Worm (Caenorhabditis elegans) whole organism, late embryonic: ENCODE results near the gene T04C12.7.

Experiments
- C08G9.2 ChIP-seq: sonication (generic microtip); optimal IDR thresholded peaks from 2 replicates; lab custom pipeline; 2016; ENCODE audit warnings: mild to moderate bottlenecking, missing genetic modification characterization, moderate library complexity, missing compliant biosample characterization
- F13H6.1 ChIP-seq: sonication (generic microtip); optimal IDR thresholded peaks from 2 replicates; lab custom pipeline; 2016; ENCODE audit warnings: missing genetic modification characterization, missing compliant biosample characterization
- K02D7.2 ChIP-seq: sonication (generic microtip); optimal IDR thresholded peaks from 2 replicates; lab custom pipeline; 2017; ENCODE audit warnings: mild to moderate bottlenecking, missing genetic modification characterization, missing compliant biosample characterization
- ama-1 ChIP-seq: fragments of 150-350 bp; optimal IDR thresholded peaks from 2 replicates; lab custom pipeline; 2014
- ceh-14 ChIP-seq: sonication (generic microtip); optimal IDR thresholded peaks from 2 replicates; lab custom pipeline; 2016; ENCODE audit warnings: missing genotype, missing genetic modification characterization, missing compliant biosample characterization
- ceh-19 ChIP-seq: fragments of 200-800 bp; sonication (Bioruptor generic); optimal IDR thresholded peaks from 2 replicates; lab custom pipeline; 2018; ENCODE audit warnings: mild to moderate bottlenecking, missing genetic modification characterization, missing compliant biosample characterization
- ceh-31 ChIP-seq: sonication (generic microtip); optimal IDR thresholded peaks from 2 replicates; lab custom pipeline; 2016; ENCODE audit warnings: missing genetic modification characterization, missing compliant biosample characterization
- ceh-34 ChIP-seq: sonication (generic microtip); optimal IDR thresholded peaks from 2 replicates; lab custom pipeline; 2016; ENCODE audit warnings: mild to moderate bottlenecking, missing genetic modification characterization, missing compliant biosample characterization
- ceh-45 ChIP-seq: fragments of 200-800 bp; sonication (Bioruptor generic); IDR thresholded peaks from 2 replicates; pipeline ENCODE4 v1.3.6; 2022; ENCODE audit warnings: missing genetic modification reagents, missing genetic modification characterization, missing compliant biosample characterization
- ceh-48 ChIP-seq: sonication (generic microtip); optimal IDR thresholded peaks from 2 replicates; lab custom pipeline; 2016; ENCODE audit warnings: missing genetic modification characterization, inconsistent platforms, missing compliant biosample characterization
- ceh-6 ChIP-seq: fragments of 200-800 bp; sonication (Bioruptor generic); optimal IDR thresholded peaks from 2 replicates; lab custom pipeline; 2018; ENCODE audit warnings: mild to moderate bottlenecking, missing genetic modification characterization, missing compliant biosample characterization
- che-1 ChIP-seq: sonication (generic microtip); optimal IDR thresholded peaks from 2 replicates; lab custom pipeline; 2016; ENCODE audit warnings: mild to moderate bottlenecking, missing genetic modification characterization, missing compliant biosample characterization
- ets-4 ChIP-seq: sonication (generic microtip); optimal IDR thresholded peaks from 2 replicates; lab custom pipeline; 2016; ENCODE audit warnings: missing genetic modification characterization, missing compliant biosample characterization
- fax-1 ChIP-seq: sonication (generic microtip); optimal IDR thresholded peaks from 2 replicates; lab custom pipeline; 2016; ENCODE audit warnings: missing genotype, missing genetic modification characterization, missing compliant biosample characterization
- fkh-6 ChIP-seq: sonication (generic microtip); optimal IDR thresholded peaks from 2 replicates; lab custom pipeline; 2016; ENCODE audit warnings: missing genetic modification characterization, missing compliant biosample characterization
- gmeb-2 ChIP-seq: sonication (generic microtip); optimal IDR thresholded peaks from 2 replicates; lab custom pipeline; 2016; ENCODE audit warnings: missing genetic modification characterization, inconsistent platforms, missing compliant biosample characterization
- hlh-13 ChIP-seq: fragments of 200-800 bp; sonication (Bioruptor generic); optimal IDR thresholded peaks from 2 replicates; lab custom pipeline; 2018; ENCODE audit warnings: mild to moderate bottlenecking, missing genetic modification characterization, missing compliant biosample characterization
- hlh-15 ChIP-seq: sonication (generic microtip); optimal IDR thresholded peaks from 2 replicates; lab custom pipeline; 2016; ENCODE audit warnings: missing genetic modification characterization, missing compliant biosample characterization
- hlh-6 ChIP-seq: sonication (generic microtip); optimal IDR thresholded peaks from 2 replicates; lab custom pipeline; 2016; ENCODE audit warnings: missing genotype, missing genetic modification characterization, missing compliant biosample characterization
- hlh-8 ChIP-seq: sonication (generic microtip); optimal IDR thresholded peaks from 2 replicates; lab custom pipeline; 2016; ENCODE audit warnings: missing genotype, missing genetic modification characterization, missing compliant biosample characterization
- lim-6 ChIP-seq: sonication (generic microtip); optimal IDR thresholded peaks from 2 replicates; lab custom pipeline; 2016; ENCODE audit warnings: missing genetic modification characterization, missing compliant biosample characterization
- madf-2 ChIP-seq: sonication (generic microtip); optimal IDR thresholded peaks from 2 replicates; lab custom pipeline; 2017; ENCODE audit warnings: missing genetic modification characterization, missing compliant biosample characterization
- odd-2 ChIP-seq: sonication (generic microtip); optimal IDR thresholded peaks from 2 replicates; lab custom pipeline; 2017; ENCODE audit warnings: antibody characterized with exemption, mild to moderate bottlenecking, missing genetic modification characterization, missing compliant biosample characterization
- pag-3 ChIP-seq: sonication (generic microtip); optimal IDR thresholded peaks from 2 replicates; lab custom pipeline; 2016; ENCODE audit warnings: missing compliant biosample characterization, missing genetic modification characterization, borderline replicate concordance
- pha-2 ChIP-seq: sonication (generic microtip); optimal IDR thresholded peaks from 2 replicates; lab custom pipeline; 2017; ENCODE audit warnings: mild to moderate bottlenecking, missing genetic modification characterization, missing compliant biosample characterization
- pqm-1 ChIP-seq: sonication (generic microtip); optimal IDR thresholded peaks from 2 replicates; lab custom pipeline; 2016; ENCODE audit warnings: missing genetic modification characterization, missing compliant biosample characterization
- pros-1 ChIP-seq: fragments of 150-350 bp; optimal IDR thresholded peaks from 2 replicates; lab custom pipeline; 2014; ENCODE audit warnings: missing biosample characterization, missing genetic modification reagents, missing genetic modification characterization
- rnt-1 ChIP-seq: sonication (generic microtip); optimal IDR thresholded peaks from 2 replicates; lab custom pipeline; 2016; ENCODE audit warnings: missing genetic modification characterization, missing compliant biosample characterization
- tbx-2 ChIP-seq: sonication (generic microtip); optimal IDR thresholded peaks from 2 replicates; lab custom pipeline; 2016; ENCODE audit warnings: missing genetic modification characterization, missing compliant biosample characterization
- tbx-7 ChIP-seq: sonication (generic microtip); optimal IDR thresholded peaks from 2 replicates; lab custom pipeline; 2016; ENCODE audit warnings: missing genotype, missing genetic modification characterization, missing compliant biosample characterization
- ttx-3 ChIP-seq: sonication (generic microtip); optimal IDR thresholded peaks from 2 replicates; lab custom pipeline; 2016; ENCODE audit warnings: missing genetic modification reagents, missing genetic modification characterization, missing compliant biosample characterization
- unc-3 ChIP-seq, 2 experiments: fragments of 200-800 bp in 1 of 2; sonication (Bioruptor generic) in 1 of 2; sonication (generic microtip) in 1 of 2; conservative IDR thresholded peaks in 1 of 2; optimal IDR thresholded peaks in 1 of 2; 2 replicates each; pipeline versions ENCODE4 v1.3.6 to Lab custom; 2016 to 2022; ENCODE audit warnings: missing compliant biosample characterization in 2 of 2, missing genetic modification characterization in 2 of 2, missing genetic modification reagents in 1 of 2
- unc-86 ChIP-seq: sonication (generic microtip); optimal IDR thresholded peaks from 2 replicates; lab custom pipeline; 2016; ENCODE audit warnings: missing genetic modification characterization, missing compliant biosample characterization
- ztf-16 ChIP-seq: sonication (generic microtip); optimal IDR thresholded peaks from 2 replicates; lab custom pipeline; 2017; ENCODE audit warnings: missing genetic modification characterization, missing compliant biosample characterization

Gene T04C12.7

DNA sequence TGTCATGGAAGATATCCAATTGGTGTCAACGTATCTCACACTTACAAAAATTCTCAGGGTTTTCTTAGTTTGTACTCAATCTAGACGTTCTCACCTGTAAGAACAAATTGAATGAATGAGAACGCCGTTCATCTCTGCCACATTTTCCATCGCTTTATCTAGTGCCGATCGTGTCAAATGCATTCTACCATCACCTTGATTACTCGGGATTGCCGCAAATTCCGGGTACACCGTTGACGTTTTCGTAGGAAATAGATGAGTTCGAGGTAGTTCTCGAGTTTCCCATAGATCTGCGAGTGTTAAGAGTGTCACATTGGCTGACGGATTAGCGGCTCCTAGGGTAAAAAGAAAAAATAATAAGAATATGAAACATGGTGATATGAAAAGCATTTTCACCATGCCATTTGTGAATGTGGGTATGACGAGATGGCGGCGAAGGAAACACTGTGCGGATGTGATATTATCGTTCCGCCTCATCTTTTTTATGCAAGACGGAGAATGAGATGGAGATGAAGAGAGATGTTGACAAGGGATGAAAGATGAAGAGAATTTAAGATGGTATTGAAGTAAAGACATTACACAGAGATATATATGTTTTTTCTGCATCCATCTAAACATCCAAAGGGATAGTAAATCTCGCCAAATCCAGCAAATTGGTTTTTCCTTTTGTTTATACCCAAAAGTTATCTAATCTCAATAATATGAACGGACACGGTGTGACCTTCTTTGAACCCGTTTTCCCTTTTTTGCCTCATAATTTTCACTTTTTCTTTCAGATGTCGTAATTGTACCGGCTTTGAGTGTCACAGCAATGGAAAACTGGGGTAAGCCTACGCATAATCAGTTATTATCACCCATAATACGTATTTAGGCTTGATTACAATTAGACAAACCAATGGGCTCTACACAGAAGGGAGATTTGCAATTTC is 39.5 kb downstream of the T04C12.7 start, which contains the start of gene lact-8:
Gene lact-8 (minus strand): TSS at position 445 of the 929 bp plus-strand sequence.
- TF ChIP-seq rnt-1 (tag; lab: Kevin White, UChicago) (peak; percentile 69), ets-4 (tag; lab: Kevin White, UChicago) (no peak), ceh-34 (tag; lab: Kevin White, UChicago) (no peak), tbx-2 (tag; lab: Kevin White, UChicago) (no peak), odd-2 (tag; lab: Kevin White, UChicago) (no peak)

DNA sequence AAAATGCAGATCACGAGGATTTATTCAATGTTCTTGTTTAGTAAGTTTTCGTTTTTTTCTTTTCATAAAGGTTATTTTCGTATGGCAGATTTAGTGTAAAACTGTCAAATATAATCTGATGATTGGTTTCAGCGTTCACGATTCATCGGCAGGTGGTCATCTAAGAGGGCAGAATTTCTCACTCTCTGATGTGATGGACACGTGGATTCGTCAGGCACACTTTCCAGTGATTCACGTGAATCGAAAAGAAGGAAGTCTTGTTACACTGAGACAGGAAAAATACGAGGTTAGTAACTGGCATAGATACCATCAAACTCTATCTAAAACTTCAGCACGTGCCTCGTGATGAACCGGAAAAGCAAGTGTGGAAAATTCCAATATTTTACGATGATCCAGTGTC is 40.8 kb downstream of the T04C12.7 start:
- TF ChIP-seq pha-2 (tag; lab: Kevin White, UChicago) (no peak), hlh-8 (tag; lab: Kevin White, UChicago) (no peak), che-1 (no peak), fkh-6 (tag; lab: Kevin White, UChicago) (no peak), madf-2 (tag; lab: Kevin White, UChicago) (no peak), tbx-2 (tag; lab: Kevin White, UChicago) (no peak), pros-1 (tag; lab: Kevin White, UChicago) (no peak), pag-3 (no peak), hlh-6 (no peak), lim-6 (no peak), hlh-13 (no peak), ama-1 (lab: Kevin White, UChicago) (no peak), pqm-1 (tag; lab: Kevin White, UChicago) (no peak), ceh-48 (no peak), odd-2 (tag; lab: Kevin White, UChicago) (no peak), unc-86 (tag; lab: Kevin White, UChicago) (no peak), ceh-14 (no peak)

DNA sequence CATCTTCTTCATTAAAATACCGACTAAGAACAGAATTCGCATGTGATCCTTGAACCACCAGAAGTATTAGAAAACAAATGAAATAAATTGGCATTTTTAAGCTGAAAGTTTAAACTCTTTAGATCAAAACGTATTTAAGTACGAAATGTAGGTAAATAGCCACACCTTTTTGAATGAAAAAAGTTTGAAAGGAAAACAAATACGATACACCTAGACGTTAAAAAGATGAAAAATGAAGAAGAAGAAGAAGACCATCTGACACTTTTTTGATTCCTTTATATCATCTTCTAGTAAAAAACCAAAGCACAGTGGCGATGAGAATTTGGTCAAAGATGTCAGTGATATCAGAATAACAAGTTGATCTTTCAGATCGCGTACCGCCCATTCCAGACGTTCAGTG is 41.9 kb downstream of the T04C12.7 start, which contains the start of gene Y42A5A.3:
Gene Y42A5A.3 (minus strand): TSS at position 101 of the 400 bp plus-strand sequence.
- TF ChIP-seq che-1 (no peak), C08G9.2 (tag; lab: Kevin White, UChicago) (no peak)
- TF ChIP-seq, all 69 proteins: peak for 0

DNA sequence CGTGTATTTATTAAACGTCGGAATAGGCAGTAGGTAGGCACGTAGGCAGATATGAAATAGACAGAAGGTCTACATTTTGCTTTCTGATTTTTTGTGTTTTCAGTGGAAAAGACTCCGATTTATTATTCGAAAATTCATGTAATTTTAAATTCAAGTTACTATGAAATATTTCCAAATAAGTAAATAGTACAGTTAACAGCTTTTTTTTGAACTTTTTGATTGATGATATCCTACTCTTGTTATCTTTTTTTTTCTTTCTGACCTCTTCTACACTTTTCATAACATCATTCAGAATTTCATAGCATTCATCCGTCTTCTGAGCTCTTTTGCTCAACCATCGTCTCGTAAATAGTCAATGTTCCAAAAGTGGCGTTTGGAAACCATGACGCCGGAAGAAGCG is 44.7 kb downstream of the T04C12.7 start, which contains the start of gene cdkl-1:
Gene cdkl-1 (plus strand): TSS at position 301 of the 400 bp plus-strand sequence.
- no peak for TF ChIP-seq F13H6.1
- no peak for TF ChIP-seq fax-1 (tag; lab: Kevin White, UChicago)
- no peak for TF ChIP-seq ceh-45 (GFP tag; lab: Robert Waterston, UW)
- TF ChIP-seq unc-3 (GFP tag; conservative IDR thresholded peaks at IDR 0.05; lab: Robert Waterston, UW), result no peak
- no peak for TF ChIP-seq unc-3 (tag; optimal IDR thresholded peaks at IDR 0.05; lab: Kevin White, UChicago)
- no peak for TF ChIP-seq tbx-7
- TF ChIP-seq ama-1 (lab: Kevin White, UChicago), result no peak
- TF ChIP-seq ttx-3 (tag; lab: Kevin White, UChicago), result no peak
- TF ChIP-seq ceh-31 (tag; lab: Kevin White, UChicago), result no peak
- TF ChIP-seq rnt-1 (tag; lab: Kevin White, UChicago), result no peak
- TF ChIP-seq ceh-19 (GFP tag; lab: Kevin White, UChicago), result no peak
- TF ChIP-seq ceh-14, result no peak
- no peak for TF ChIP-seq gmeb-2 (tag; lab: Kevin White, UChicago)
- TF ChIP-seq ceh-48, result no peak
- TF ChIP-seq K02D7.2, result no peak
- no peak for TF ChIP-seq madf-2 (tag; lab: Kevin White, UChicago)
- TF ChIP-seq ceh-6 (GFP tag; lab: Kevin White, UChicago), result no peak
- no peak for TF ChIP-seq ztf-16 (tag; lab: Kevin White, UChicago)
- TF ChIP-seq odd-2 (tag; lab: Kevin White, UChicago), result no peak
- TF ChIP-seq hlh-15 (tag; lab: Kevin White, UChicago), result no peak
